Worm (Caenorhabditis elegans) whole organism, L2 larva: ENCODE results near the gene ccch-2.

Experiments used
- blmp-1 ChIP-seq: sonication (generic microtip); optimal IDR thresholded peaks from 2 replicates; lab custom pipeline; 2017; ENCODE audit warnings: missing genetic modification characterization, mild to moderate bottlenecking, missing compliant biosample characterization, antibody characterized with exemption, moderate library complexity; ENCODE audit not compliant: insufficient read depth
- lin-13 ChIP-seq: fragments of 150-350 bp; optimal IDR thresholded peaks from 2 replicates; lab custom pipeline; 2014; ENCODE audit warnings: missing biosample characterization, missing genetic modification reagents, missing genetic modification characterization
- nhr-11 ChIP-seq: fragments of 150-350 bp; optimal IDR thresholded peaks from 2 replicates; lab custom pipeline; 2014; ENCODE audit warnings: missing biosample characterization, missing genetic modification characterization
- nhr-12 ChIP-seq: fragments of 150-350 bp; optimal IDR thresholded peaks from 2 replicates; lab custom pipeline; 2014; ENCODE audit warnings: missing biosample characterization, missing genetic modification characterization
- nhr-237 ChIP-seq: fragments of 150-350 bp; optimal IDR thresholded peaks from 2 replicates; lab custom pipeline; 2014; ENCODE audit warnings: missing biosample characterization, missing genetic modification characterization
- nhr-6 ChIP-seq: fragments of 150-350 bp; optimal IDR thresholded peaks from 2 replicates; lab custom pipeline; 2014; ENCODE audit warnings: missing biosample characterization, missing genetic modification characterization

DNA sequence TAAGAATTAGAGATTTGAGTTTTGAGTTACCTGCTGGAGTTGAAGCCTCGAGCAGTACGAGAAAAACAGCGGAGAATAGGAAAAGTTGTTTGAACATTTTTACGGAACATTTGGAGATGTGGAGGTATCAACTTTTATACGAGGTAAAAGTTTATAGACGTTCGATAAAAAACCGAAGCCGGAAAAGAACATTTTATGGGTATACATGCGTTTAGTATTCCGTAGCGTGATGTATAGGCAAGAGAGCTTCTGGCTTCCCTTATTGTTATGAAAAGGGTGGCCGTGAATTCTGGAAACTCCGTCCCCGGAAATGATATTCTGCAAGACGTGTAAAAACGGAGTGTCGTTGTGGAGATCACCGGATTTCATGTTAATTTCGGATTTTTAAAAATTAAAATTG, 42.4 kb downstream of the ccch-2 start, which contains the start of gene K03D3.5:
- TF ChIP-seq nhr-12 (tag; lab: Kevin White, UChicago) (no peak), nhr-6 (tag; lab: Kevin White, UChicago) (no peak), nhr-11 (tag; lab: Kevin White, UChicago) (no peak), blmp-1 (tag; lab: Kevin White, UChicago) (no peak), lin-13 (no peak), nhr-237 (no peak)
